Worm (Caenorhabditis elegans) whole organism, L1 larva: Measurements from ENCODE around the gene Y105C5A.1.

Source experiments
- elt-2 ChIP-seq: sonication (generic microtip); optimal IDR thresholded peaks from 2 replicates; lab custom pipeline; 2016; ENCODE audit warnings: missing genetic modification characterization, mild to moderate bottlenecking, inconsistent platforms, missing compliant biosample characterization, missing genetic modification reagents
- pqm-1 ChIP-seq: sonication (generic microtip); optimal IDR thresholded peaks from 3 replicates; lab custom pipeline; 2017; ENCODE audit warnings: missing biosample characterization, missing genetic modification characterization
- rnt-1 ChIP-seq: sonication (generic microtip); optimal IDR thresholded peaks from 2 replicates; lab custom pipeline; 2016; ENCODE audit warnings: mild to moderate bottlenecking, missing genetic modification characterization, moderate library complexity, missing compliant biosample characterization
- snpc-4 ChIP-seq: fragments of 150-350 bp; optimal IDR thresholded peaks from 2 replicates; lab custom pipeline; 2014; ENCODE audit warnings: missing biosample characterization, missing genetic modification characterization
- unc-86 ChIP-seq: sonication (generic microtip); optimal IDR thresholded peaks from 2 replicates; lab custom pipeline; 2016; ENCODE audit warnings: missing genetic modification characterization, missing compliant biosample characterization
- ztf-11 ChIP-seq, 2 experiments: sonication (generic microtip); optimal IDR thresholded peaks; 2 replicates each; lab custom pipeline; 2016 to 2017; ENCODE audit warnings: missing genetic modification characterization in 2 of 2, missing biosample characterization in 1 of 2, missing compliant biosample characterization in 1 of 2

DNA sequence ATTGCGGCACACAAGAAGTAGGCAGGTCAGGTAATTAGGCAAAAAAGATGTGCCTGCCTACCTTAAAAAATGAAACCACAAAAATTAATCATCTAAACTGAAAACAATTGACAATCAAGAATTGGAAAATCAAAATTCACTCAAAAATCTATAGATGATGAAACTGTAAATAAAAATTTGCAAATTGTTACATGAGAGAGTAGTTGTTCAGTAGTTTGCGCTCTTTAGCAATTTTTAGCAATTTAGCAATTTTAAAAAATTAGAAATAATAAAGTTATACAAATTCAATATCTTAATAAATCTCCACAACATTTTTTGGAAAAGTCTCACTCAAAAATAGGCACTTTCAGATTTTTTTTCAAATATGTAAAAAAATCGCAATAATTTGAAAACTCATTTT lies 7.9 kb upstream of the Y105C5A.1 start:
- no peak for TF ChIP-seq snpc-4 (tag; lab: Kevin White, UChicago)
- TF ChIP-seq ztf-11 (tag; optimal IDR thresholded peaks at IDR 0.05; lab: Kevin White, UChicago): no peak
- TF ChIP-seq rnt-1 (tag; lab: Kevin White, UChicago): no peak
- no peak for TF ChIP-seq elt-2 (tag; lab: Kevin White, UChicago)
- TF ChIP-seq unc-86 (tag; lab: Kevin White, UChicago): no peak
- no peak for TF ChIP-seq pqm-1 (tag; lab: Kevin White, UChicago)
